Fruit fly (Drosophila melanogaster): ENCODE results near the gene bab2.

Gene bab2

DNA sequence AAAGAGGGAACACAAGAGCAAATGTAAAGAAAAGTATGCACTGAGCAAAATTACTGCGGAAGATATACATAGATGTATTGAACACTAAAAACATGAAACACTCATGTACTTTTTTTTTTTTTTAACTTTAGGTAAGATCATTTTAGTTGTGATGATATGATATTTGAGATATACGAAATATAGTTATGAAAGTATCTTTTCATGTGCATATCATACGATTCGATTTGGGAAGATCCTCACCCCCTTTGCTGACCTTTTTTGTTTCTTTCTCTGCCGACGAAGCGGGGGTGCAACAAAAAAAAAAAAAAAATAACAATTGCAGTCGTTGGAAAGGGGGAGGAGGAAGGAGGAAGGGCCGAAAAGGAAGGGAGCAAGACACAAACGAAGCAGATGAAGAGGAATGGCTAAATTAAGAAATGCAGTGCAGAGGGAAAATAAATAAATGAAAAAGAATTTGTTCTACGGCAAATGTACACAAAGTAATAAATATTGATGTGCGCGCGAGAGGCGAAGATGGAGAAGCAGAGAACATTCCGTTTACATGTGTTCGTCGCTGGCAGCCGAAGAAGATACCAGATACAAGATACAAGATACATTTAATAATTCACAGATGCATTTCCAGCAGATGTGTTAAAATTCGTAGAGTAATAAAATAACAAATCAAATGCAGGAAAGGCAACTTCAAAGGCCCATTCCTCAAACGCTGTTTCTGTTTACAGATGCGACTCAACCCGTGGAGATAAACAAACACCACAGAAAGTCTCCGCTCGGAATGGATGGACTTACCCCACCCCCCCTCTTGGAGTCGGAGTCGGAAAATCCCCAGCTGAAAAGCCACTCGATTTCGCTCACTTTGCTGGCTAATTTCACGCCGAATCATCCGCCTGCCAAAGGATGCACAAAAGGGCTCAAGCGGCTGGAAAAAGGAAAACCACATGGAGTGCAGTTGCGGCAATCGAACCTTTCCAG lies 9.8 kb downstream of the bab2 start:
- TF ChIP-seq CG17806 (tag; optimal IDR thresholded peaks at IDR 0.05) = peak; percentile 30
- TF ChIP-seq Pif1A (GFP tag; optimal IDR thresholded peaks at IDR 0.05) = peak; percentile 50
- peak; percentile 42 for TF ChIP-seq CG15710 (tag; optimal IDR thresholded peaks at IDR 0.05)
- TF ChIP-seq CG12605 (GFP tag; IDR thresholded peaks at IDR 0.05) = no peak
- TF ChIP-seq CG9948 (tag; optimal IDR thresholded peaks at IDR 0.05) = peak; percentile 32
- TF ChIP-seq Pif1B (GFP tag; optimal IDR thresholded peaks at IDR 0.05) = peak; percentile 22
- no peak for TF ChIP-seq CG4496 (GFP tag; IDR thresholded peaks at IDR 0.05)
- no peak for TF ChIP-seq CG32121 (GFP tag; IDR thresholded peaks at IDR 0.05)
- TF ChIP-seq D1 (tag; optimal IDR thresholded peaks at IDR 0.05) = no peak
- TF ChIP-seq Snoo (tag; optimal IDR thresholded peaks at IDR 0.05) = peak; percentile 30
- TF ChIP-seq CG8159 (tag; optimal IDR thresholded peaks at IDR 0.05) = peak; percentile 57

DNA sequence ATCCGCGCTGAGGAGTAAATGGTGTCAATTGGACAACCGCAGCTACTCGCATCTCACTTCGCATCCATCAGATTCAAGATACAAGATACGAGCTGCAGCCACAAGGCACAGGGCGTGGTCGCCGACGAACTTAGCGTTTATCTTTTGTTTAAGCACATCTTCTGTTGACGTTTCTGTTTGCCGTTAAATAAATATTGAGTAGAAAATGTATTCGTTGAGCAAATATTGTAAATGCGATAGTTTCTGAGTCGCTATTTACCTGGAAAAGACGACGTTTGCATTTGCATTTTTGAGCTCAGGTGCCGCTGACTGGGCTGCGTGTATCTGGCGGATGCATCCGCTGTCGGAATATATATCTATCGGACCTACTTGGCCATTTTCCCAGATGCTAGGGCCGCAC lies 10.8 kb downstream of the bab2 start:
- TF ChIP-seq CG13204 (GFP tag; optimal IDR thresholded peaks at IDR 0.05) = no peak
- TF ChIP-seq CG17806 (tag; optimal IDR thresholded peaks at IDR 0.05) = no peak
- TF ChIP-seq Pif1A (GFP tag; optimal IDR thresholded peaks at IDR 0.05) = peak; percentile 9
- TF ChIP-seq CG10348 (GFP tag; IDR thresholded peaks at IDR 0.05) = no peak
- TF ChIP-seq Pif1B (GFP tag; optimal IDR thresholded peaks at IDR 0.05) = peak; percentile 1
- peak; percentile 35; the same call in 1 of the 2 replicates for TF ChIP-seq Ets98B (GFP tag; IDR thresholded peaks at IDR 0.05)
- TF ChIP-seq CG8159 (tag; optimal IDR thresholded peaks at IDR 0.05) = no peak

DNA sequence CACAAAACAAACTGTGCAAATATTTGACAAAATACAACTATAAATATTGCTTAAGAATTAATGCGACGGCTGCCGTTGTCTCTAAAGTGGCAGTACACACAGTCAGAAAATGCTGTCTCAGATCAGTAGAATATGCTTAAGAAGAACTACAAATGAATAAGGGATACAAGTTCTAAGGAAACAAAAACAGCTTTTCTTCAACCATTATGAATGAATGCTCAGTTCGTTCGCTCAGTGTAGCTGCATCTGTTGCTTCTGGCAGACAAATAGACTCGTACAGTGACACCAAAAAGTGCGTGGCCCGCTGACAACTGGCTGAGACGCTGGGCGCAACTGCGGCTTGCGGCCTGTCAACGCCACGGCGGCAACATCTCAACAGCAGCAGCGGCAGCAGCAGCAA lies 11.3 kb downstream of the bab2 start:
- TF ChIP-seq CG8301 (tag; optimal IDR thresholded peaks at IDR 0.05) (peak; percentile 29), gl (tag; optimal IDR thresholded peaks at IDR 0.05) (no peak), CG15710 (tag; optimal IDR thresholded peaks at IDR 0.05) (peak; percentile 5), Pif1A (GFP tag; optimal IDR thresholded peaks at IDR 0.05) (no peak), CG9948 (tag; optimal IDR thresholded peaks at IDR 0.05) (peak; percentile 11), D1 (tag; optimal IDR thresholded peaks at IDR 0.05) (no peak), CG17806 (tag; optimal IDR thresholded peaks at IDR 0.05) (peak; percentile 12), EcR (GFP tag; optimal IDR thresholded peaks at IDR 0.05) (no peak), CG34367 (tag; optimal IDR thresholded peaks at IDR 0.05) (no peak), CG13204 (GFP tag; optimal IDR thresholded peaks at IDR 0.05) (no peak), CG14655 (GFP tag; optimal IDR thresholded peaks at IDR 0.05) (peak; percentile 48), CG10348 (GFP tag; IDR thresholded peaks at IDR 0.05) (no peak), rn (GFP tag; IDR thresholded peaks at IDR 0.05) (0 out of 2 replicates have a peak, but pooled peaks have one; percentile 28), Snoo (tag; optimal IDR thresholded peaks at IDR 0.05) (no peak), CG4496 (GFP tag; IDR thresholded peaks at IDR 0.05) (peak; percentile 79), CG8159 (tag; optimal IDR thresholded peaks at IDR 0.05) (peak; percentile 4), CG32121 (GFP tag; IDR thresholded peaks at IDR 0.05) (peak; percentile 50; the same call in 1 of the 2 replicates), CG12605 (GFP tag; IDR thresholded peaks at IDR 0.05) (0 out of 2 replicates have a peak, but pooled peaks have one; percentile 23), fd96Ca (GFP tag; IDR thresholded peaks at IDR 0.05) (0 out of 3 replicates have a peak, but pooled peaks have one; percentile 49), Pif1B (GFP tag; optimal IDR thresholded peaks at IDR 0.05) (no peak), Ets98B (GFP tag; IDR thresholded peaks at IDR 0.05) (no peak; the same call in 1 of the 2 replicates)

DNA sequence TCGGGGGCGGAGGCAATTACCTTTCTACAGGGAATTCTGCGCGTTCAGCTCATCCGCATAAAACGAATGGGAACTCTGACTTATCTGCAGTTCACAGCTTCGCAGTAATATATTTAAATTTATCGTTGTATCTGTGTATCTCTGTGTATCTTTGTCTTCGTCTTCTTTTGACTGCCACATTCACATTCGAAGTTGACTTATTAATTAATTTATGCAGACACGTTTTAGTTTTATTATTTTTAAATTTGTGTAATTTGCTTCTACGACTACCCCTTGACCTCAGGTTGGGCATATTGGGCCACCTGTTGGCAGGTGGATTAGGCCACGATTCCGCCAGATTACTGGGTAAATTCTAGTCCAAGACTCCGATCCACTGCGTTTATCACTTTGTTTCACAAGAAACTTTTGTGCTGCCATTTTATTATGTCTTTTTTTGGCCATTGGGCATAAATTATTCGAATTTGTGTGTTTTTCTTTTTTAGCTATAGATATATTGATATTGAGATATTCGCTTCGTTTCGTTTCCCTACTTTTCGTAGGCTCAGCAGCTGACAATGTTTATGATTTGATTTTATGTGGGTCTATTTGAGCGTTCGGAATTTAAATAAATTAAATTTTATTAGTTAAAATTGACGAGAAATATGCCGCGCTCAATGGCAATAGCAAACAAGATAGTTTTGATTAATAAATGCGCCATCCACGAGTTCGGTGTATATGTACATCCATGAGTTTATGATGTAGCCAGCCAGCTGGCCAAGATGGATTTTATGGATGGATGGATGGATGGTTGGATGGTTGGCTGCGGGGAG lies 24.3 kb downstream of the bab2 start:
- TF ChIP-seq CG34367 (tag; optimal IDR thresholded peaks at IDR 0.05) (no peak), CG12605 (GFP tag; IDR thresholded peaks at IDR 0.05) (no peak), EcR (GFP tag; optimal IDR thresholded peaks at IDR 0.05) (no peak), Pif1A (GFP tag; optimal IDR thresholded peaks at IDR 0.05) (no peak), D1 (tag; optimal IDR thresholded peaks at IDR 0.05) (no peak), CG8159 (tag; optimal IDR thresholded peaks at IDR 0.05) (no peak)

DNA sequence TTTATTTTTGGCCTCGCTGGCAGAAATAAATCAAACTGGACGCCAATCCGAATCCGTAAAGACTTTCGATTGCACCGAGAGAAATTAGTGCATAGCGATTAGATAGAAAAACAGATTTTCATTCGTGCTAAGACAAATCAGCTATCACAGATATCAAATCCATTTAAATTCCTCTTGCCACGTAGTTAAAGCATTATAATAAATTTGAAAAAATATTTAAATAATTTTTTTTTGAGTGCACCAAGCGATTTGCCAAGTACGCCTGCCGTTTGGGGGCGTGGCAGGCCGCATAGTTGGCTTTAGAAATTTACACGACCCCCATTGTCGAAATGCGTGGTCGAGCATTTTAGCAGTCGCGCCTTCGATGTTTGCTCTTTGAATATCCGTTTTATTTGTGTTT lies 25.4 kb downstream of the bab2 start:
- TF ChIP-seq CG15710 (tag; optimal IDR thresholded peaks at IDR 0.05) (no peak), CG4496 (GFP tag; IDR thresholded peaks at IDR 0.05) (peak; percentile 39; the same call in 1 of the 3 replicates)

DNA sequence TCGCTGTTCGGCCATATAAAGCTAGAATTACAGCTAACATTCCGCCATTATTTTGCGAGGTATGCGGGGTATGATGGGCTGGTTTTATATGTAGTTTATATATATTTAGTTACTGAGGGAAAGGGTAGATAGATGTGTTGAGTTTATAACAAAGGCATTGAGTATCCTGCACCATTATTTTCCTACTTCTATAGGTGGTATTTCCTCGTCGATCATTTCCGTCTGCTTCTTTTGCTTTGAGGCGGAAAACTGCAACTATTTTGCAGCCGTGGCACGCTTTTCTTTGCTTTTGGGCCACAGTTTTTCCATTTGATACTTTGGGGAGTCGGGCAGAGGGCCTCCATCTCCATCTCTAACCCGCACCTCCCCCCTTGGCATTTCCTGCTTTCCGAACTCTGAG lies 27.8 kb downstream of the bab2 start:
- peak; percentile 27 for TF ChIP-seq CG14655 (GFP tag; optimal IDR thresholded peaks at IDR 0.05)
- no peak for TF ChIP-seq CG12605 (GFP tag; IDR thresholded peaks at IDR 0.05)
- TF ChIP-seq CG32121 (GFP tag; IDR thresholded peaks at IDR 0.05) = no peak
- TF ChIP-seq CG4496 (GFP tag; IDR thresholded peaks at IDR 0.05) = 0 out of 3 replicates have a peak, but pooled peaks have one; percentile 12
- TF ChIP-seq fd96Ca (GFP tag; IDR thresholded peaks at IDR 0.05) = peak; percentile 38; the same call in 1 of the 3 replicates

All from whole organism, pupa.